Worm (Caenorhabditis elegans) whole organism, L4 larva: ENCODE data around the gene hrpf-2.

Experiments
- D1046.2 ChIP-seq: fragments of 200-800 bp; sonication (Bioruptor generic); IDR thresholded peaks from 2 replicates; pipeline ENCODE4 v1.3.6; 2022; ENCODE audit warnings: missing genetic modification characterization, missing compliant biosample characterization
- F10B5.3 ChIP-seq: sonication (generic microtip); optimal IDR thresholded peaks from 2 replicates; lab custom pipeline; 2016; ENCODE audit warnings: mild to moderate bottlenecking, missing genetic modification characterization, missing compliant biosample characterization
- F37D6.2 ChIP-seq: sonication (generic microtip); optimal IDR thresholded peaks from 2 replicates; lab custom pipeline; 2016; ENCODE audit warnings: mild to moderate bottlenecking, missing genetic modification characterization, missing compliant biosample characterization
- F44E2.7 ChIP-seq: fragments of 200-800 bp; sonication (Bioruptor generic); IDR thresholded peaks from 2 replicates; pipeline ENCODE4 v2.1.2; 2022; ENCODE audit warnings: missing genetic modification characterization, missing compliant biosample characterization
- F49E8.2 ChIP-seq: sonication (generic microtip); optimal IDR thresholded peaks from 2 replicates; lab custom pipeline; 2016; ENCODE audit warnings: missing compliant biosample characterization, mild to moderate bottlenecking, missing genetic modification characterization, borderline replicate concordance
- R02D3.7 ChIP-seq: fragments of 150-350 bp; sonication (generic microtip); optimal IDR thresholded peaks from 3 replicates; lab custom pipeline; 2014; ENCODE audit warnings: missing biosample characterization, missing genetic modification characterization
- T20F7.1 ChIP-seq: fragments of 200-800 bp; sonication (Bioruptor generic); optimal IDR thresholded peaks from 2 replicates; lab custom pipeline; 2018; ENCODE audit warnings: mild to moderate bottlenecking, missing genetic modification characterization, missing compliant biosample characterization
- T26A8.4 ChIP-seq: fragments of 200-800 bp; sonication (Bioruptor generic); IDR thresholded peaks from 2 replicates; pipeline ENCODE4 v1.3.6; 2022; ENCODE audit warnings: missing genetic modification characterization, missing compliant biosample characterization
- Y48G9A.11 ChIP-seq: fragments of 200-800 bp; sonication (Bioruptor generic); IDR thresholded peaks from 2 replicates; pipeline ENCODE4 v1.3.6; 2022; ENCODE audit warnings: missing genetic modification reagents, missing genetic modification characterization, missing compliant biosample characterization
- Y5F2A.4 ChIP-seq: fragments of 200-800 bp; sonication (Bioruptor generic); optimal IDR thresholded peaks from 2 replicates; lab custom pipeline; 2018; ENCODE audit warnings: mild to moderate bottlenecking, missing genetic modification characterization, missing compliant biosample characterization
- ZK337.2 ChIP-seq: fragments of 200-800 bp; sonication (Bioruptor generic); IDR thresholded peaks from 2 replicates; pipeline ENCODE4 v1.3.6; 2022; ENCODE audit warnings: missing genetic modification reagents, missing genetic modification characterization, missing compliant biosample characterization
- ZK546.5 ChIP-seq, 2 experiments: sonication (generic microtip); optimal IDR thresholded peaks; 2 replicates each; lab custom pipeline; 2017; ENCODE audit warnings: missing biosample characterization in 2 of 2, missing genetic modification characterization in 2 of 2
- aha-1 ChIP-seq: fragments of 150-350 bp; peaks from one replicate; lab custom pipeline; 2014; ENCODE audit warnings: missing biosample characterization, missing genetic modification characterization
- aly-2 ChIP-seq: sonication (generic microtip); optimal IDR thresholded peaks from 2 replicates; lab custom pipeline; 2018; ENCODE audit warnings: missing biosample characterization, missing genetic modification characterization
- arid-1 ChIP-seq: fragments of 200-800 bp; sonication (Bioruptor generic); conservative IDR thresholded peaks from 2 replicates; pipeline ENCODE4 v1.3.6; 2022; ENCODE audit warnings: missing genetic modification reagents, missing genetic modification characterization, missing compliant biosample characterization
- dpl-1 ChIP-seq: fragments of 150-350 bp; optimal IDR thresholded peaks from 2 replicates; lab custom pipeline; 2014; ENCODE audit warnings: missing biosample characterization, missing genetic modification reagents, missing genetic modification characterization
- dve-1 ChIP-seq: sonication (generic microtip); optimal IDR thresholded peaks from 2 replicates; lab custom pipeline; 2017; ENCODE audit warnings: antibody characterized with exemption, mild to moderate bottlenecking, missing genetic modification characterization, missing compliant biosample characterization; ENCODE audit not compliant: insufficient read depth
- egl-27 ChIP-seq: sonication (generic microtip); optimal IDR thresholded peaks from 3 replicates; lab custom pipeline; 2017; ENCODE audit warnings: missing biosample characterization, missing genetic modification reagents, missing genetic modification characterization
- fkh-10 ChIP-seq: fragments of 150-350 bp; optimal IDR thresholded peaks from 2 replicates; lab custom pipeline; 2014; ENCODE audit warnings: missing biosample characterization, missing genetic modification reagents, missing genetic modification characterization
- fos-1 ChIP-seq: fragments of 150-350 bp; optimal IDR thresholded peaks from 2 replicates; lab custom pipeline; 2014; ENCODE audit warnings: missing biosample characterization, missing genetic modification characterization
- gei-8 ChIP-seq: fragments of 200-800 bp; sonication (Bioruptor generic); optimal IDR thresholded peaks from 2 replicates; lab custom pipeline; 2018; ENCODE audit warnings: mild to moderate bottlenecking, missing genetic modification characterization, missing compliant biosample characterization
- hlh-11 ChIP-seq: fragments of 200-800 bp; sonication (Bioruptor generic); optimal IDR thresholded peaks from 2 replicates; lab custom pipeline; 2018; ENCODE audit warnings: mild to moderate bottlenecking, missing genetic modification characterization, missing compliant biosample characterization
- hmg-1.1 ChIP-seq: fragments of 200-800 bp; sonication (Bioruptor generic); IDR thresholded peaks from 2 replicates; pipeline ENCODE4 v1.3.6; 2022; ENCODE audit warnings: missing genetic modification reagents, missing genetic modification characterization, missing compliant biosample characterization
- lin-38 ChIP-seq: fragments of 200-800 bp; sonication (Bioruptor generic); IDR thresholded peaks from 2 replicates; pipeline ENCODE4 v1.3.6; 2022; ENCODE audit warnings: missing genetic modification reagents, missing genetic modification characterization, missing compliant biosample characterization
- lsy-2 ChIP-seq, 2 experiments: fragments of 150-350 bp in 1 of 2; sonication (generic microtip) in 1 of 2; optimal IDR thresholded peaks; 2 replicates each; lab custom pipeline; 2014 to 2017; ENCODE audit warnings: missing biosample characterization in 2 of 2, missing genetic modification characterization in 2 of 2
- nhr-102 ChIP-seq: sonication (generic microtip); optimal IDR thresholded peaks from 2 replicates; lab custom pipeline; 2016; ENCODE audit warnings: mild to moderate bottlenecking, missing genetic modification characterization, moderate library complexity, missing compliant biosample characterization
- nhr-11 ChIP-seq: fragments of 150-350 bp; optimal IDR thresholded peaks from 2 replicates; lab custom pipeline; 2014; ENCODE audit warnings: missing biosample characterization, missing genetic modification characterization
- nhr-25 ChIP-seq: sonication (generic microtip); optimal IDR thresholded peaks from 2 replicates; lab custom pipeline; 2017; ENCODE audit warnings: missing genetic modification characterization, mild to moderate bottlenecking, missing compliant biosample characterization, antibody characterized with exemption, moderate library complexity, borderline replicate concordance; ENCODE audit not compliant: insufficient read depth
- nhr-42 ChIP-seq: fragments of 200-800 bp; sonication (Bioruptor generic); IDR thresholded peaks from 2 replicates; pipeline ENCODE4 v1.3.6; 2022; ENCODE audit warnings: missing genetic modification characterization, missing compliant biosample characterization
- nhr-6 ChIP-seq: fragments of 150-350 bp; optimal IDR thresholded peaks from 2 replicates; lab custom pipeline; 2014; ENCODE audit warnings: missing biosample characterization, missing genetic modification characterization
- nhr-76 ChIP-seq: fragments of 150-350 bp; optimal IDR thresholded peaks from 2 replicates; lab custom pipeline; 2014; ENCODE audit warnings: missing biosample characterization, missing genetic modification characterization
- pha-4 ChIP-seq, 2 experiments: fragments of 150-350 bp in 1 of 2; fragments of 200-800 bp in 1 of 2; sonication (Bioruptor generic) in 1 of 2; IDR thresholded peaks in 1 of 2; optimal IDR thresholded peaks in 1 of 2; 2 replicates each; pipeline versions ENCODE4 v1.3.6 to Lab custom; 2014 to 2022; ENCODE audit warnings: missing genetic modification characterization in 2 of 2, missing genetic modification reagents in 2 of 2, missing biosample characterization in 1 of 2, missing compliant biosample characterization in 1 of 2
- pqm-1 ChIP-seq: sonication (generic microtip); optimal IDR thresholded peaks from 2 replicates; lab custom pipeline; 2017; ENCODE audit warnings: missing biosample characterization, missing genetic modification characterization
- rbr-2 ChIP-seq: sonication (generic microtip); optimal IDR thresholded peaks from 2 replicates; lab custom pipeline; 2016; ENCODE audit warnings: missing genotype, missing genetic modification characterization, missing compliant biosample characterization
- saeg-2 ChIP-seq: fragments of 200-800 bp; sonication (Bioruptor generic); IDR thresholded peaks from 2 replicates; pipeline ENCODE4 v1.3.6; 2022; ENCODE audit warnings: missing genetic modification reagents, missing genetic modification characterization, missing compliant biosample characterization
- set-16 ChIP-seq: fragments of 200-800 bp; sonication (Bioruptor generic); IDR thresholded peaks from 2 replicates; pipeline ENCODE4 v1.3.6; 2022; ENCODE audit warnings: missing genetic modification reagents, missing genetic modification characterization, missing compliant biosample characterization
- skn-1 ChIP-seq: fragments of 150-350 bp; optimal IDR thresholded peaks from 2 replicates; lab custom pipeline; 2014; ENCODE audit warnings: missing biosample characterization, missing genetic modification characterization
- tag-97 ChIP-seq: fragments of 200-800 bp; sonication (Bioruptor generic); IDR thresholded peaks from 2 replicates; pipeline ENCODE4 v1.3.6; 2022; ENCODE audit warnings: missing genetic modification characterization, missing compliant biosample characterization

hrpf-2 gene

ce11 chrIV:6419031-6419582 lies 42.8 kb upstream of the hrpf-2 start, which contains the start of the genes Y73B6BL.23 and htp-2:
Y73B6BL.23 (minus strand) TSS chrIV:6419081.
htp-2 (plus strand) TSS chrIV:6419522.
- TF ChIP-seq aha-1 = no peak
- no peak for TF ChIP-seq T26A8.4 (GFP tag; lab: Robert Waterston, UW)
- TF ChIP-seq nhr-102 (tag; lab: Kevin White, UChicago) = no peak
- TF ChIP-seq skn-1 = no peak
- no peak for TF ChIP-seq Y5F2A.4 (GFP tag; lab: Kevin White, UChicago)
- TF ChIP-seq rbr-2 (tag; lab: Kevin White, UChicago) = no peak
- no peak for TF ChIP-seq dve-1 (tag; lab: Kevin White, UChicago)
- TF ChIP-seq ZK337.2 (GFP tag; lab: Robert Waterston, UW) = no peak
- no peak for TF ChIP-seq pqm-1 (tag; lab: Kevin White, UChicago)
- TF ChIP-seq, all 104 proteins: peak for 0

- peak; percentile 20 for TF ChIP-seq F49E8.2 (tag; lab: Kevin White, UChicago)
- no peak for TF ChIP-seq F37D6.2 (tag; lab: Kevin White, UChicago)
Observed at ce11 chrIV:6417612-6418011, 41.3 kb upstream of the hrpf-2 start.

DNA sequence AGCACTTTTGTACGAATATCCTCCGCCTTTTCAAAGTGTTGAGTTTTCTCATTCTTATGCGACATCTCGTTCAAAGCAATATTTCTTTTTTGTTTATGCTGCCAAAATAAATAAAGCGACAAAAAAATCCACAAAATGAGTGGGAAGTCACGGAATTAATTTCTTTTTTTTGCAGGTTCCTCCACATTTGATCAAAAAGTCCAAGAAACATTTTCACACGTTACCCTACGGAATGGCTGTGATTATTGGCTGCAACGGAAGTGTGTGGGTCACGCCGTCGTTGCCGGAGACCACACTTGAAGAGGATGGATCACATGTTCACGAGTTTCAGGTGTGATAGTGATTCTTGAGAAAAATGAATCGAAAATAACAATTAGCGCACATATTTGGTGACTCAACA lies 40.2 kb upstream of the hrpf-2 start, which contains the start of gene Y73B6BL.22:
Gene Y73B6BL.22 (minus strand): TSS at position 101 of the 400 bp plus-strand sequence.
- TF ChIP-seq nhr-11 (tag; lab: Kevin White, UChicago) (no peak), aha-1 (peak; percentile 8)
- TF ChIP-seq, all 104 proteins: peak for 1

ce11 chrIV:6415149-6415548 lies 38.8 kb upstream of the hrpf-2 start, which contains the start of gene exos-2:
exos-2 (plus strand) TSS chrIV:6415478.
- no peak for TF ChIP-seq arid-1 (GFP tag; lab: Robert Waterston, UW)
- TF ChIP-seq fos-1 (tag; lab: Kevin White, UChicago) = no peak
- TF ChIP-seq tag-97 = no peak
- TF ChIP-seq hmg-1.1 (GFP tag; lab: Robert Waterston, UW) = 0 out of 2 replicates have a peak, but pooled peaks have one; percentile 12
- TF ChIP-seq nhr-76 (tag; lab: Kevin White, UChicago) = no peak
- no peak for TF ChIP-seq nhr-42 (GFP tag; lab: Robert Waterston, UW)
- no peak for TF ChIP-seq nhr-11 (tag; lab: Kevin White, UChicago)
- no peak for TF ChIP-seq nhr-25 (tag; lab: Kevin White, UChicago)
- peak; percentile 95 for TF ChIP-seq R02D3.7 (tag; lab: Kevin White, UChicago)
- TF ChIP-seq aha-1 = peak; percentile 35
- no peak for TF ChIP-seq D1046.2 (GFP tag; lab: Robert Waterston, UW)
- no peak for TF ChIP-seq skn-1
- no peak for TF ChIP-seq set-16
- no peak for TF ChIP-seq F10B5.3 (tag; lab: Kevin White, UChicago)
- no peak for TF ChIP-seq hlh-11 (tag; lab: Kevin White, UChicago)
- TF ChIP-seq pqm-1 (tag; lab: Kevin White, UChicago) = no peak
- TF ChIP-seq ZK546.5 (tag; optimal IDR thresholded peaks at IDR 0.05; lab: Kevin White, UChicago) = no peak
- peak; percentile 46 for TF ChIP-seq lin-38 (GFP tag; lab: Robert Waterston, UW)
- TF ChIP-seq pha-4 (GFP tag; IDR thresholded peaks at IDR 0.05; lab: Robert Waterston, UW) = no peak
- TF ChIP-seq pha-4 (tag; optimal IDR thresholded peaks at IDR 0.05; lab: Kevin White, UChicago) = peak; percentile 17
- TF ChIP-seq Y48G9A.11 (GFP tag; lab: Robert Waterston, UW) = peak; percentile 99
- TF ChIP-seq F44E2.7 (GFP tag; lab: Robert Waterston, UW) = no peak
- no peak for TF ChIP-seq nhr-6 (tag; lab: Kevin White, UChicago)
- peak; percentile 32 for TF ChIP-seq fkh-10 (GFP tag; lab: Kevin White, UChicago)
- TF ChIP-seq lsy-2 (tag; optimal IDR thresholded peaks at IDR 0.05; lab: Kevin White, UChicago) = no peak
- TF ChIP-seq saeg-2 (GFP tag; lab: Robert Waterston, UW) = no peak
- peak; percentile 98 for TF ChIP-seq T20F7.1
- no peak for TF ChIP-seq gei-8 (GFP tag; lab: Kevin White, UChicago)
- TF ChIP-seq rbr-2 (tag; lab: Kevin White, UChicago) = no peak
- TF ChIP-seq dpl-1 = peak; percentile 96
- no peak for TF ChIP-seq aly-2 (tag; lab: Kevin White, UChicago)
- no peak for TF ChIP-seq egl-27
